Fruit fly (Drosophila melanogaster) whole organism, embryonic: ENCODE results near the gene CG13386.

Experiments used
- CG10267 ChIP-seq: fragments of 200-800 bp; sonication (Bioruptor generic); optimal IDR thresholded peaks from 2 replicates; lab custom pipeline; 2018; ENCODE audit warnings: missing biosample characterization, mild to moderate bottlenecking, missing genetic modification characterization, moderate library complexity
- CG10321 ChIP-seq: fragments of 200-800 bp; sonication (Bioruptor generic); IDR thresholded peaks from 2 replicates; pipeline ENCODE4 v1.3.6; 2022; ENCODE audit warnings: missing biosample characterization, missing genetic modification characterization
- CG11723 ChIP-seq: fragments of 200-800 bp; sonication (Bioruptor generic); optimal IDR thresholded peaks from 2 replicates; lab custom pipeline; 2017; ENCODE audit warnings: missing biosample characterization, mild to moderate bottlenecking, missing genetic modification characterization
- CG12219 ChIP-seq: fragments of 200-800 bp; sonication (Bioruptor generic); optimal IDR thresholded peaks from 3 replicates; lab custom pipeline; 2018; ENCODE audit warnings: missing biosample characterization, mild to moderate bottlenecking, missing genetic modification characterization
- CG12299 ChIP-seq: fragments of 200-800 bp; sonication (Bioruptor generic); optimal IDR thresholded peaks from 2 replicates; lab custom pipeline; 2018; ENCODE audit warnings: missing biosample characterization, mild to moderate bottlenecking, missing genetic modification characterization
- CG12744 ChIP-seq: fragments of 200-800 bp; sonication (Bioruptor generic); optimal IDR thresholded peaks from 2 replicates; lab custom pipeline; 2016; ENCODE audit warnings: missing biosample characterization, missing genetic modification characterization
- CG14050 ChIP-seq: fragments of 200-800 bp; sonication (Bioruptor generic); IDR thresholded peaks from 3 replicates; pipeline ENCODE4 v1.3.6; 2022; ENCODE audit warnings: missing biosample characterization, missing genetic modification characterization
- CG14710 ChIP-seq: fragments of 200-800 bp; sonication (Bioruptor generic); optimal IDR thresholded peaks from 3 replicates; lab custom pipeline; 2019; ENCODE audit warnings: missing biosample characterization, mild to moderate bottlenecking, missing genetic modification characterization, moderate library complexity
- CG1603 ChIP-seq: fragments of 200-800 bp; sonication (Bioruptor generic); optimal IDR thresholded peaks from 2 replicates; lab custom pipeline; 2019; ENCODE audit warnings: missing biosample characterization, mild to moderate bottlenecking, missing genetic modification characterization, moderate library complexity
- CG16813 ChIP-seq: fragments of 200-800 bp; sonication (Bioruptor generic); IDR thresholded peaks from 3 replicates; pipeline ENCODE4 v1.3.6; 2022; ENCODE audit warnings: missing biosample characterization, missing genetic modification characterization; ENCODE audit not compliant: partially characterized antibody
- CG17385 ChIP-seq: fragments of 200-800 bp; sonication (Bioruptor generic); optimal IDR thresholded peaks from 3 replicates; lab custom pipeline; 2018; ENCODE audit warnings: missing biosample characterization, mild to moderate bottlenecking, missing genetic modification characterization
- CG2116 ChIP-seq: fragments of 200-800 bp; sonication (Bioruptor generic); optimal IDR thresholded peaks from 3 replicates; lab custom pipeline; 2018; ENCODE audit warnings: missing biosample characterization, mild to moderate bottlenecking, missing genetic modification characterization
- CG2889 ChIP-seq: fragments of 200-800 bp; sonication (Bioruptor generic); IDR thresholded peaks from 3 replicates; pipeline ENCODE4 v1.3.6; 2022; ENCODE audit warnings: missing biosample characterization, missing genetic modification characterization
- CG30431 ChIP-seq: fragments of 200-800 bp; sonication (Bioruptor generic); optimal IDR thresholded peaks from 2 replicates; lab custom pipeline; 2017; ENCODE audit warnings: missing biosample characterization, missing genetic modification characterization
- CG3281 ChIP-seq: fragments of 200-800 bp; sonication (Bioruptor generic); optimal IDR thresholded peaks from 3 replicates; lab custom pipeline; 2017; ENCODE audit warnings: missing biosample characterization, mild to moderate bottlenecking, missing genetic modification characterization
- CG4854 ChIP-seq: fragments of 200-800 bp; sonication (Bioruptor generic); optimal IDR thresholded peaks from 2 replicates; lab custom pipeline; 2016; ENCODE audit warnings: missing biosample characterization, missing genetic modification characterization, inconsistent platforms
- CG6791 ChIP-seq: fragments of 200-800 bp; sonication (Bioruptor generic); IDR thresholded peaks from 3 replicates; pipeline ENCODE4 v1.3.6; 2022; ENCODE audit warnings: missing biosample characterization, missing genetic modification characterization; ENCODE audit not compliant: partially characterized antibody
- CG8281 ChIP-seq: fragments of 200-800 bp; sonication (Bioruptor generic); optimal IDR thresholded peaks from 2 replicates; lab custom pipeline; 2018; ENCODE audit warnings: missing biosample characterization, mild to moderate bottlenecking, missing genetic modification characterization, moderate library complexity
- CG8290 ChIP-seq, 3 experiments: fragments of 200-800 bp; sonication (Bioruptor generic); optimal IDR thresholded peaks; 2 replicates each; lab custom pipeline; 2016 to 2019; ENCODE audit warnings: missing biosample characterization in 3 of 3, missing genetic modification characterization in 3 of 3, mild to moderate bottlenecking in 2 of 3, moderate library complexity in 1 of 3
- CG8944 ChIP-seq: fragments of 200-800 bp; sonication (Bioruptor generic); optimal IDR thresholded peaks from 3 replicates; lab custom pipeline; 2016; ENCODE audit warnings: missing biosample characterization, missing genetic modification characterization
- CG9215 ChIP-seq: fragments of 200-800 bp; sonication (Bioruptor generic); IDR thresholded peaks from 2 replicates; pipeline ENCODE4 v1.3.6; 2022; ENCODE audit warnings: missing biosample characterization, missing genetic modification characterization
- Chrac-16 ChIP-seq: fragments of 200-800 bp; sonication (Bioruptor generic); optimal IDR thresholded peaks from 3 replicates; lab custom pipeline; 2016; ENCODE audit warnings: missing biosample characterization, missing genetic modification characterization
- D ChIP-seq, 2 experiments: fragments of 200-800 bp in 1 of 2; fragments of >200 bp in 1 of 2; sonication (Bioruptor generic) in 1 of 2; optimal IDR thresholded peaks; 2 replicates in 1 of 2; 3 replicates in 1 of 2; lab custom pipeline; 2017; ENCODE audit warnings: mild to moderate bottlenecking in 1 of 2, missing biosample characterization in 1 of 2, missing genetic modification characterization in 1 of 2, missing genetic modification reagents in 1 of 2
- E2f1 ChIP-seq: fragments of 200-800 bp; sonication (Bioruptor generic); IDR thresholded peaks from 2 replicates; pipeline ENCODE4 v1.3.6; 2022; ENCODE audit warnings: missing biosample characterization, missing genetic modification characterization
- E2f2 ChIP-seq: fragments of 200-800 bp; sonication (Bioruptor generic); IDR thresholded peaks from 2 replicates; pipeline ENCODE4 v1.3.6; 2022; ENCODE audit warnings: missing biosample characterization, missing genetic modification characterization
- MESR4 ChIP-seq: fragments of 200-800 bp; sonication (Bioruptor generic); optimal IDR thresholded peaks from 2 replicates; lab custom pipeline; 2018; ENCODE audit warnings: missing biosample characterization, mild to moderate bottlenecking, missing genetic modification characterization, moderate library complexity
- Optix ChIP-seq: fragments of 200-800 bp; sonication (Bioruptor generic); IDR thresholded peaks from 3 replicates; pipeline ENCODE4 v1.3.6; 2022; ENCODE audit warnings: missing biosample characterization, missing genetic modification characterization
- Sin3A ChIP-seq: fragments of >200 bp; optimal IDR thresholded peaks from 2 replicates; lab custom pipeline; 2018
- Six4 ChIP-seq: fragments of 200-800 bp; sonication (Bioruptor generic); optimal IDR thresholded peaks from 2 replicates; lab custom pipeline; 2016; ENCODE audit warnings: missing biosample characterization, missing genetic modification characterization
- Spps ChIP-seq: fragments of 200-800 bp; sonication (Bioruptor generic); optimal IDR thresholded peaks from 2 replicates; lab custom pipeline; 2018; ENCODE audit warnings: missing biosample characterization, mild to moderate bottlenecking, missing genetic modification characterization
- Sry-β ChIP-seq: fragments of 200-800 bp; sonication (Bioruptor generic); optimal IDR thresholded peaks from 2 replicates; lab custom pipeline; 2018; ENCODE audit warnings: missing biosample characterization, mild to moderate bottlenecking, missing genetic modification characterization, moderate library complexity
- aop ChIP-seq: fragments of 200-800 bp; sonication (Bioruptor generic); IDR thresholded peaks from 2 replicates; pipeline ENCODE4 v1.3.6; 2022; ENCODE audit warnings: missing biosample characterization, missing genetic modification characterization
- cato ChIP-seq: fragments of 200-800 bp; sonication (Bioruptor generic); optimal IDR thresholded peaks from 2 replicates; lab custom pipeline; 2016; ENCODE audit warnings: missing biosample characterization, missing genetic modification characterization, borderline replicate concordance
- chn ChIP-seq: fragments of 200-800 bp; sonication (Bioruptor generic); optimal IDR thresholded peaks from 2 replicates; lab custom pipeline; 2016; ENCODE audit warnings: missing biosample characterization, missing genetic modification characterization
- crp ChIP-seq, 2 experiments: fragments of 200-800 bp; sonication (Bioruptor generic); optimal IDR thresholded peaks; 2 replicates in 1 of 2; 3 replicates in 1 of 2; lab custom pipeline; 2017; ENCODE audit warnings: missing biosample characterization in 2 of 2, missing genetic modification characterization in 2 of 2, mild to moderate bottlenecking in 1 of 2, moderate library complexity in 1 of 2
- grau ChIP-seq: fragments of 200-800 bp; optimal IDR thresholded peaks from 3 replicates; lab custom pipeline; 2019; ENCODE audit warnings: missing biosample characterization, mild to moderate bottlenecking, missing genetic modification characterization, moderate library complexity
- grn ChIP-seq: fragments of 200-800 bp; sonication (Bioruptor generic); optimal IDR thresholded peaks from 3 replicates; lab custom pipeline; 2017; ENCODE audit warnings: missing biosample characterization, missing genetic modification characterization
- gsb ChIP-seq: fragments of 200-800 bp; sonication (Bioruptor generic); IDR thresholded peaks from 2 replicates; pipeline ENCODE4 v1.3.6; 2022; ENCODE audit warnings: missing biosample characterization, missing genetic modification characterization
- hth ChIP-seq: fragments of >200 bp; optimal IDR thresholded peaks from 2 replicates; lab custom pipeline; 2017; ENCODE audit warnings: inconsistent platforms
- jigr1 ChIP-seq: fragments of 200-800 bp; sonication (Bioruptor generic); IDR thresholded peaks from 3 replicates; pipeline ENCODE4 v1.3.6; 2022; ENCODE audit warnings: missing biosample characterization, missing genetic modification characterization
- kni ChIP-seq: fragments of 200-800 bp; sonication (Bioruptor generic); optimal IDR thresholded peaks from 3 replicates; lab custom pipeline; 2017; ENCODE audit warnings: mild to moderate bottlenecking, missing biosample characterization, missing genetic modification reagents, missing genetic modification characterization
- nerfin-2 ChIP-seq: fragments of 200-800 bp; sonication (Bioruptor generic); IDR thresholded peaks from 2 replicates; pipeline ENCODE4 v1.3.6; 2022; ENCODE audit warnings: missing biosample characterization, missing genetic modification characterization; ENCODE audit not compliant: partially characterized antibody
- onecut ChIP-seq: fragments of 200-800 bp; sonication (Bioruptor generic); IDR thresholded peaks from 2 replicates; pipeline ENCODE4 v1.3.6; 2022; ENCODE audit warnings: missing biosample characterization, missing genetic modification characterization
- rib ChIP-seq: fragments of 200-800 bp; sonication (Bioruptor generic); IDR thresholded peaks from 2 replicates; pipeline ENCODE4 v1.3.6; 2022; ENCODE audit warnings: missing biosample characterization, missing genetic modification characterization
- sc ChIP-seq, 3 experiments: fragments of >200 bp in 2 of 3; fragments of 200-800 bp in 1 of 3; sonication (Bioruptor generic) in 1 of 3; optimal IDR thresholded peaks; 2 replicates in 2 of 3; 3 replicates in 1 of 3; lab custom pipeline; 2017; ENCODE audit warnings: mild to moderate bottlenecking in 1 of 3, missing biosample characterization in 1 of 3, missing genetic modification characterization in 1 of 3, missing genetic modification reagents in 1 of 3
- sr ChIP-seq: fragments of 200-800 bp; sonication (Bioruptor generic); IDR thresholded peaks from 3 replicates; pipeline ENCODE4 v1.3.6; 2022; ENCODE audit warnings: missing biosample characterization, missing genetic modification characterization
- vfl ChIP-seq: fragments of 200-800 bp; sonication (Bioruptor generic); optimal IDR thresholded peaks from 2 replicates; lab custom pipeline; 2016; ENCODE audit warnings: missing biosample characterization, missing genetic modification characterization
- yki ChIP-seq: fragments of >200 bp; optimal IDR thresholded peaks from 3 replicates; lab custom pipeline; 2018
- z ChIP-seq: fragments of 200-800 bp; sonication (Bioruptor generic); IDR thresholded peaks from 3 replicates; pipeline ENCODE4 v1.3.6; 2022; ENCODE audit warnings: missing biosample characterization, missing genetic modification characterization
- zen2 ChIP-seq: fragments of 200-800 bp; sonication (Bioruptor generic); IDR thresholded peaks from 3 replicates; pipeline ENCODE4 v1.3.6; 2022; ENCODE audit warnings: missing biosample characterization, missing genetic modification characterization; ENCODE audit not compliant: partially characterized antibody
- zfh2 ChIP-seq: fragments of 200-800 bp; sonication (Bioruptor generic); optimal IDR thresholded peaks from 2 replicates; lab custom pipeline; 2016; ENCODE audit warnings: missing biosample characterization, missing genetic modification characterization

Gene CG13386

dm6 chr2L:8374235-8374634, 24.6 kb upstream of the CG13386 start, which contains the start of gene Wdr82 (continued):
- no peak for TF ChIP-seq CG10321
- TF ChIP-seq CG14710 (tag; lab: Kevin White, UChicago), result peak; percentile 28
- TF ChIP-seq sr, result no peak
- no peak for TF ChIP-seq CG9215 (GFP tag; lab: Robert Waterston, UW)
- TF ChIP-seq sc (optimal IDR thresholded peaks at IDR 0.05; lab: Kevin White, UChicago), result no peak
- no peak for TF ChIP-seq sc (GFP tag; optimal IDR thresholded peaks at IDR 0.05; lab: Kevin White, UChicago)
- TF ChIP-seq E2f1, result no peak
- TF ChIP-seq CG8290 (GFP tag; optimal IDR thresholded peaks at IDR 0.05; lab: Kevin White, UChicago), result no peak
- TF ChIP-seq CG8290 (tag; optimal IDR thresholded peaks at IDR 0.05; lab: Kevin White, UChicago), result peak in 1 of 2 experiments; percentile 10
- peak; percentile 71 for TF ChIP-seq MESR4 (GFP tag; lab: Kevin White, UChicago)
- TF ChIP-seq cato, result no peak
- peak; percentile 84 for TF ChIP-seq zen2 (GFP tag; lab: Robert Waterston, UW)
- peak; percentile 76; the same call in 1 of the 2 replicates for TF ChIP-seq nerfin-2 (GFP tag; lab: Robert Waterston, UW)
- TF ChIP-seq z, result no peak
- no peak for TF ChIP-seq onecut (GFP tag; lab: Robert Waterston, UW)
- peak; percentile 5 for TF ChIP-seq Sin3A (lab: Kevin White, UChicago)
- no peak for TF ChIP-seq vfl (GFP tag; lab: Kevin White, UChicago)
- TF ChIP-seq D (optimal IDR thresholded peaks at IDR 0.05; lab: Kevin White, UChicago), result no peak
- TF ChIP-seq D (GFP tag; optimal IDR thresholded peaks at IDR 0.05; lab: Kevin White, UChicago), result no peak
- peak; percentile 22 for TF ChIP-seq CG10267 (tag; lab: Kevin White, UChicago)
- TF ChIP-seq gsb (GFP tag; lab: Robert Waterston, UW), result no peak
- TF ChIP-seq CG12299 (tag; lab: Kevin White, UChicago), result no peak
- TF ChIP-seq Spps (tag; lab: Kevin White, UChicago), result no peak
- TF ChIP-seq Six4, result no peak
- TF ChIP-seq CG12744 (GFP tag; lab: Kevin White, UChicago), result no peak
- no peak for TF ChIP-seq CG30431 (GFP tag; lab: Kevin White, UChicago)
- peak; percentile 61 for TF ChIP-seq CG2116 (GFP tag; lab: Kevin White, UChicago)
- peak; percentile 69 for TF ChIP-seq CG16813 (GFP tag; lab: Robert Waterston, UW)
- TF ChIP-seq zfh2 (GFP tag; lab: Kevin White, UChicago), result no peak
- no peak for TF ChIP-seq CG2889 (GFP tag; lab: Robert Waterston, UW)
- no peak for TF ChIP-seq Chrac-16
- peak; percentile 3 for TF ChIP-seq grau (tag; lab: Kevin White, UChicago)
- no peak for TF ChIP-seq grn
- peak; percentile 88 for TF ChIP-seq E2f2
- TF ChIP-seq Sry-β, result no peak
- TF ChIP-seq yki (lab: Kevin White, UChicago), result no peak
- TF ChIP-seq crp (GFP tag; optimal IDR thresholded peaks at IDR 0.05; lab: Kevin White, UChicago), result peak in 1 of 2 experiments; percentile 8
- TF ChIP-seq CG12219 (GFP tag; lab: Kevin White, UChicago), result no peak
- peak; percentile 63 for TF ChIP-seq CG8281 (tag; lab: Kevin White, UChicago)
- TF ChIP-seq CG3281 (GFP tag; lab: Kevin White, UChicago), result no peak
- TF ChIP-seq jigr1 (GFP tag; lab: Robert Waterston, UW), result no peak
- no peak for TF ChIP-seq hth
- TF ChIP-seq kni (GFP tag; lab: Kevin White, UChicago), result no peak
- no peak for TF ChIP-seq aop
- TF ChIP-seq chn (GFP tag; lab: Kevin White, UChicago), result no peak
- TF ChIP-seq CG6791, result peak; percentile 81
- no peak for TF ChIP-seq CG4854 (GFP tag; lab: Kevin White, UChicago)
- no peak for TF ChIP-seq CG14050
- TF ChIP-seq rib (GFP tag; lab: Robert Waterston, UW), result no peak
- TF ChIP-seq CG8944 (GFP tag; lab: Kevin White, UChicago), result no peak
- TF ChIP-seq CG11723 (GFP tag; lab: Kevin White, UChicago), result no peak
- TF ChIP-seq CG1603, result peak; percentile 44
- no peak for TF ChIP-seq Optix (GFP tag; lab: Robert Waterston, UW)
- TF ChIP-seq CG17385 (GFP tag; lab: Kevin White, UChicago), result no peak
